Fruit fly (Drosophila melanogaster) whole organism, embryonic: ENCODE measurements around the gene CG9393.

Experiments used
- ATbp ChIP-seq: fragments of 200-800 bp; sonication (Bioruptor generic); optimal IDR thresholded peaks from 2 replicates; lab custom pipeline; 2017; ENCODE audit warnings: missing biosample characterization, mild to moderate bottlenecking, missing genetic modification characterization, missing genetic modification reagents
- BtbVII ChIP-seq: fragments of 200-800 bp; sonication (Bioruptor generic); optimal IDR thresholded peaks from 3 replicates; lab custom pipeline; 2017; ENCODE audit warnings: missing biosample characterization, mild to moderate bottlenecking, missing genetic modification characterization
- CG10431 ChIP-seq: fragments of 200-800 bp; sonication (Bioruptor generic); optimal IDR thresholded peaks from 3 replicates; lab custom pipeline; 2018; ENCODE audit warnings: missing biosample characterization, mild to moderate bottlenecking, missing genetic modification characterization
- CG10543 ChIP-seq: fragments of 200-800 bp; sonication (Bioruptor generic); optimal IDR thresholded peaks from 3 replicates; lab custom pipeline; 2017; ENCODE audit warnings: missing biosample characterization, mild to moderate bottlenecking, missing genetic modification characterization, moderate library complexity
- CG10565 ChIP-seq: fragments of 200-800 bp; sonication (Bioruptor generic); optimal IDR thresholded peaks from 3 replicates; lab custom pipeline; 2016; ENCODE audit warnings: missing biosample characterization, mild to moderate bottlenecking, missing genetic modification characterization
- CG10654 ChIP-seq: fragments of 200-800 bp; sonication (Bioruptor generic); optimal IDR thresholded peaks from 2 replicates; lab custom pipeline; 2016; ENCODE audit warnings: missing biosample characterization, missing genetic modification characterization
- CG11504 ChIP-seq: fragments of 200-800 bp; sonication (Bioruptor generic); optimal IDR thresholded peaks from 3 replicates; lab custom pipeline; 2019; ENCODE audit warnings: missing biosample characterization, mild to moderate bottlenecking, missing genetic modification characterization, moderate library complexity
- CG11723 ChIP-seq: fragments of 200-800 bp; sonication (Bioruptor generic); optimal IDR thresholded peaks from 2 replicates; lab custom pipeline; 2017; ENCODE audit warnings: missing biosample characterization, mild to moderate bottlenecking, missing genetic modification characterization
- CG13894 ChIP-seq: fragments of 200-800 bp; sonication (Bioruptor generic); optimal IDR thresholded peaks from 3 replicates; lab custom pipeline; 2018; ENCODE audit warnings: missing biosample characterization, mild to moderate bottlenecking, missing genetic modification characterization, moderate library complexity
- CG1603 ChIP-seq: fragments of 200-800 bp; sonication (Bioruptor generic); optimal IDR thresholded peaks from 2 replicates; lab custom pipeline; 2019; ENCODE audit warnings: missing biosample characterization, mild to moderate bottlenecking, missing genetic modification characterization, moderate library complexity
- CG18262 ChIP-seq: fragments of 200-800 bp; optimal IDR thresholded peaks from 3 replicates; lab custom pipeline; 2019; ENCODE audit warnings: missing biosample characterization, mild to moderate bottlenecking, missing genetic modification characterization, moderate library complexity
- CG18619 ChIP-seq: fragments of 200-800 bp; sonication (Bioruptor generic); optimal IDR thresholded peaks from 3 replicates; lab custom pipeline; 2017; ENCODE audit warnings: missing biosample characterization, mild to moderate bottlenecking, missing genetic modification characterization
- CG3281 ChIP-seq: fragments of 200-800 bp; sonication (Bioruptor generic); optimal IDR thresholded peaks from 3 replicates; lab custom pipeline; 2017; ENCODE audit warnings: missing biosample characterization, mild to moderate bottlenecking, missing genetic modification characterization
- CG7786 ChIP-seq: fragments of 200-800 bp; sonication (Bioruptor generic); optimal IDR thresholded peaks from 2 replicates; lab custom pipeline; 2016; ENCODE audit warnings: missing biosample characterization, missing genetic modification characterization
- CG8478 ChIP-seq: fragments of >200 bp; optimal IDR thresholded peaks from 2 replicates; lab custom pipeline; 2018
- CG8765 ChIP-seq: fragments of 200-800 bp; sonication (Bioruptor generic); IDR thresholded peaks from 2 replicates; pipeline ENCODE4 v1.3.6; 2022; ENCODE audit warnings: missing biosample characterization, missing genetic modification characterization
- CG8944 ChIP-seq: fragments of 200-800 bp; sonication (Bioruptor generic); optimal IDR thresholded peaks from 3 replicates; lab custom pipeline; 2016; ENCODE audit warnings: missing biosample characterization, missing genetic modification characterization
- Chrac-16 ChIP-seq: fragments of 200-800 bp; sonication (Bioruptor generic); optimal IDR thresholded peaks from 3 replicates; lab custom pipeline; 2016; ENCODE audit warnings: missing biosample characterization, missing genetic modification characterization
- E2f2 ChIP-seq: fragments of 200-800 bp; sonication (Bioruptor generic); IDR thresholded peaks from 2 replicates; pipeline ENCODE4 v1.3.6; 2022; ENCODE audit warnings: missing biosample characterization, missing genetic modification characterization
- Fer2 ChIP-seq: fragments of 200-800 bp; sonication (Bioruptor generic); optimal IDR thresholded peaks from 2 replicates; lab custom pipeline; 2018; ENCODE audit warnings: missing biosample characterization, mild to moderate bottlenecking, missing genetic modification characterization, moderate library complexity
- MESR4 ChIP-seq: fragments of 200-800 bp; sonication (Bioruptor generic); optimal IDR thresholded peaks from 2 replicates; lab custom pipeline; 2018; ENCODE audit warnings: missing biosample characterization, mild to moderate bottlenecking, missing genetic modification characterization, moderate library complexity
- Neu2 ChIP-seq: fragments of 200-800 bp; sonication (Bioruptor generic); optimal IDR thresholded peaks from 3 replicates; lab custom pipeline; 2016; ENCODE audit warnings: missing biosample characterization, missing genetic modification characterization, borderline replicate concordance
- Nf-YC ChIP-seq: fragments of 200-800 bp; optimal IDR thresholded peaks from 3 replicates; lab custom pipeline; 2019; ENCODE audit warnings: missing biosample characterization, mild to moderate bottlenecking, missing genetic modification characterization, moderate library complexity
- Optix ChIP-seq: fragments of 200-800 bp; sonication (Bioruptor generic); IDR thresholded peaks from 3 replicates; pipeline ENCODE4 v1.3.6; 2022; ENCODE audit warnings: missing biosample characterization, missing genetic modification characterization
- Rfx ChIP-seq: fragments of 200-800 bp; sonication (Bioruptor generic); IDR thresholded peaks from 2 replicates; pipeline ENCODE4 v1.3.6; 2022; ENCODE audit warnings: missing biosample characterization, missing genetic modification characterization
- Scr ChIP-seq: fragments of 200-800 bp; sonication (Bioruptor generic); IDR thresholded peaks from 2 replicates; pipeline ENCODE4 v1.3.6; 2022; ENCODE audit warnings: missing biosample characterization, missing genetic modification characterization; ENCODE audit not compliant: partially characterized antibody
- Sox100B ChIP-seq: fragments of 200-800 bp; sonication (Bioruptor generic); optimal IDR thresholded peaks from 3 replicates; lab custom pipeline; 2018; ENCODE audit warnings: missing biosample characterization, mild to moderate bottlenecking, missing genetic modification characterization
- abd-A ChIP-seq: fragments of 200-800 bp; sonication (Bioruptor generic); optimal IDR thresholded peaks from 3 replicates; lab custom pipeline; 2019; ENCODE audit warnings: missing biosample characterization, mild to moderate bottlenecking, missing genetic modification characterization, moderate library complexity
- bowl ChIP-seq: fragments of 200-800 bp; sonication (Bioruptor generic); IDR thresholded peaks from 2 replicates; pipeline ENCODE4 v1.3.6; 2022; ENCODE audit warnings: missing biosample characterization, missing genetic modification characterization
- chn ChIP-seq: fragments of 200-800 bp; sonication (Bioruptor generic); optimal IDR thresholded peaks from 2 replicates; lab custom pipeline; 2016; ENCODE audit warnings: missing biosample characterization, missing genetic modification characterization
- crol ChIP-seq: fragments of 200-800 bp; sonication (Bioruptor generic); IDR thresholded peaks from 2 replicates; pipeline ENCODE4 v1.3.6; 2022; ENCODE audit warnings: missing biosample characterization, missing genetic modification characterization
- crp ChIP-seq, 2 experiments: fragments of 200-800 bp; sonication (Bioruptor generic); optimal IDR thresholded peaks; 2 replicates in 1 of 2; 3 replicates in 1 of 2; lab custom pipeline; 2017; ENCODE audit warnings: missing biosample characterization in 2 of 2, missing genetic modification characterization in 2 of 2, mild to moderate bottlenecking in 1 of 2, moderate library complexity in 1 of 2
- cwo ChIP-seq: fragments of 200-800 bp; sonication (Bioruptor generic); optimal IDR thresholded peaks from 3 replicates; lab custom pipeline; 2017; ENCODE audit warnings: missing biosample characterization, missing genetic modification characterization, mild to moderate bottlenecking, moderate library complexity, missing genetic modification reagents
- dimm ChIP-seq: fragments of 200-800 bp; sonication (Bioruptor generic); IDR thresholded peaks from 2 replicates; pipeline ENCODE4 v1.3.6; 2022; ENCODE audit warnings: missing biosample characterization, missing genetic modification characterization
- eyg ChIP-seq: fragments of 200-800 bp; sonication (Bioruptor generic); optimal IDR thresholded peaks from 3 replicates; lab custom pipeline; 2016; ENCODE audit warnings: missing biosample characterization, missing genetic modification characterization
- grn ChIP-seq: fragments of 200-800 bp; sonication (Bioruptor generic); optimal IDR thresholded peaks from 3 replicates; lab custom pipeline; 2017; ENCODE audit warnings: missing biosample characterization, missing genetic modification characterization
- jing ChIP-seq: fragments of 200-800 bp; sonication (Bioruptor generic); optimal IDR thresholded peaks from 2 replicates; lab custom pipeline; 2018; ENCODE audit warnings: missing biosample characterization, mild to moderate bottlenecking, missing genetic modification characterization
- lbe ChIP-seq: fragments of 200-800 bp; sonication (Bioruptor generic); optimal IDR thresholded peaks from 2 replicates; lab custom pipeline; 2016; ENCODE audit warnings: missing biosample characterization, mild to moderate bottlenecking, missing genetic modification characterization
- lola ChIP-seq, 3 experiments: fragments of >200 bp in 2 of 3; fragments of 200-800 bp in 1 of 3; sonication (Bioruptor generic) in 1 of 3; optimal IDR thresholded peaks; 2 replicates each; lab custom pipeline; 2017 to 2019; ENCODE audit warnings: missing biosample characterization in 3 of 3, missing genetic modification characterization in 3 of 3, mild to moderate bottlenecking in 1 of 3, moderate library complexity in 1 of 3
- mam ChIP-seq: fragments of 200-800 bp; sonication (Bioruptor generic); optimal IDR thresholded peaks from 3 replicates; lab custom pipeline; 2016; ENCODE audit warnings: missing biosample characterization, missing genetic modification characterization
- mld ChIP-seq: fragments of 200-800 bp; sonication (Bioruptor generic); IDR thresholded peaks from 3 replicates; pipeline ENCODE4 v1.3.6; 2022; ENCODE audit warnings: missing biosample characterization, missing genetic modification characterization; ENCODE audit not compliant: partially characterized antibody
- oc ChIP-seq: fragments of 200-800 bp; sonication (Bioruptor generic); optimal IDR thresholded peaks from 2 replicates; lab custom pipeline; 2018; ENCODE audit warnings: missing biosample characterization, mild to moderate bottlenecking, missing genetic modification characterization, moderate library complexity
- ro ChIP-seq: fragments of 200-800 bp; sonication (Bioruptor generic); IDR thresholded peaks from 2 replicates; pipeline ENCODE4 v1.3.6; 2022; ENCODE audit warnings: missing biosample characterization, missing genetic modification characterization
- slbo ChIP-seq: fragments of 200-800 bp; sonication (Bioruptor generic); IDR thresholded peaks from 2 replicates; pipeline ENCODE4 v1.3.6; 2022; ENCODE audit warnings: missing biosample characterization, missing genetic modification characterization
- stwl ChIP-seq: fragments of 200-800 bp; sonication (Bioruptor generic); optimal IDR thresholded peaks from 3 replicates; lab custom pipeline; 2018; ENCODE audit warnings: missing biosample characterization, mild to moderate bottlenecking, missing genetic modification characterization, moderate library complexity
- vvl ChIP-seq: fragments of 200-800 bp; sonication (Bioruptor generic); IDR thresholded peaks from 2 replicates; pipeline ENCODE4 v1.3.6; 2022; ENCODE audit warnings: missing biosample characterization, missing genetic modification characterization
- yki ChIP-seq: fragments of >200 bp; optimal IDR thresholded peaks from 3 replicates; lab custom pipeline; 2018
- zen ChIP-seq: fragments of 200-800 bp; sonication (Bioruptor generic); optimal IDR thresholded peaks from 3 replicates; lab custom pipeline; 2018; ENCODE audit warnings: missing biosample characterization, mild to moderate bottlenecking, missing genetic modification characterization, moderate library complexity

The CG9393 gene

DNA sequence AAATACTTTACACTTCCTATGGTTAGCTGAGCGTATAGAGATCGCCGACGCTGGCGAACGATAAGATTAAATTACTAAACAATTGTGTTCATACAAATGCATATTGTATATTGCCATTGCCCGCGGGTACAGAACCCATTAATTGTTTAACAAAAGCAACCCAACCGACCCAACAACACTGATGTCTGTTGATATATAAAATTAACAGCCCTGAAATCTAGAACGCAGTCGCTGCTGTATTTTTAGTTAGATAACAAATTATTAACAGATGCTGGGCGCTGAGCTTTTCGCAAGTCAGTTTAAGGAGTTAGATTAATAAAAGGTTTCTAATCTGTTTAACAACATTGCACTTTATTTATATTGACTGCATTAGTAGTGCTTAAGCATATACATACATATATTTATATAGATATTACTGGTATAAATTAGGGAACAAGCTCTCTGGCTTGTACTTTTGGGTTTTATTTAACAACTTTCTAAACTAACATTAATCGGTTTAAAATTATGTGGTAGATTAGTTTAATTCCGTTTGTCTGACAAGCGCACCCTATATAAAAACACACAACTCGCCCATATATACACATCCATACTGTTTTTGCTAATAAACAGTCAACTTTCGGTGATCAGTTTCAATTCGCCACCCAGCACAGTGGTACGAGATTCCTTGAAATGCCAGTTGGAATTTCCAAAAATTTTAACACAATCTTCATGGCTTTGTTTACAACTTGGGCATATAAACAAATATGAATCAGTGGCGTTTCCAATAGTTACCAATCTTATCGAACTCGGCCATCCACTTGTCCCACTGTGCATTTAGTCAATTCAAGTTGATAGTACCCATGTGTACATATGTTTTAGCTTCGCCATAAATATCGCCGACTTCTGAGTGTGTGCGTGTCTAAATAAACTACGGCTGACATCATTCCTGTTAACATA is 35.3 kb downstream of the CG9393 start (continued):
- TF ChIP-seq CG11723 (GFP tag; lab: Kevin White, UChicago) (no peak), Scr (GFP tag; lab: Robert Waterston, UW) (no peak), CG13894 (tag; lab: Kevin White, UChicago) (peak; percentile 88), yki (lab: Kevin White, UChicago) (no peak), CG1603 (tag; lab: Kevin White, UChicago) (no peak), CG11504 (tag; lab: Kevin White, UChicago) (no peak), mam (GFP tag; lab: Kevin White, UChicago) (peak; percentile 94), CG3281 (GFP tag; lab: Kevin White, UChicago) (peak; percentile 96), chn (GFP tag; lab: Kevin White, UChicago) (peak; percentile 74), stwl (tag; lab: Kevin White, UChicago) (no peak), CG10431 (GFP tag; lab: Kevin White, UChicago) (no peak), ATbp (GFP tag; lab: Kevin White, UChicago) (peak; percentile 81), crp (GFP tag; optimal IDR thresholded peaks at IDR 0.05; lab: Kevin White, UChicago) (peak in 1 of 2 experiments; percentile 33), lola (GFP tag; optimal IDR thresholded peaks at IDR 0.05; lab: Kevin White, UChicago) (no peak), CG7786 (GFP tag; lab: Kevin White, UChicago) (peak; percentile 87), CG8478 (lab: Kevin White, UChicago) (no peak), mld (GFP tag; lab: Robert Waterston, UW) (no peak), Sox100B (GFP tag; lab: Kevin White, UChicago) (peak; percentile 69), ro (peak; percentile 58), E2f2 (GFP tag; lab: Robert Waterston, UW) (peak; percentile 63), Chrac-16 (GFP tag; lab: Kevin White, UChicago) (peak; percentile 72), lbe (GFP tag; lab: Kevin White, UChicago) (peak; percentile 95), dimm (GFP tag; lab: Robert Waterston, UW) (peak; percentile 39; the same call in 1 of the 2 replicates), abd-A (tag; lab: Kevin White, UChicago) (no peak), eyg (GFP tag; lab: Kevin White, UChicago) (peak; percentile 90), BtbVII (GFP tag; lab: Kevin White, UChicago) (peak; percentile 92), Fer2 (tag; lab: Kevin White, UChicago) (peak; percentile 68), zen (tag; lab: Kevin White, UChicago) (peak; percentile 66), vvl (peak; percentile 97), CG10543 (GFP tag; lab: Kevin White, UChicago) (peak; percentile 86), bowl (GFP tag; lab: Robert Waterston, UW) (peak; percentile 68; the same call in 1 of the 2 replicates), cwo (peak; percentile 93), CG10654 (GFP tag; lab: Kevin White, UChicago) (peak; percentile 86), Neu2 (peak; percentile 61), CG18262 (tag; lab: Kevin White, UChicago) (peak; percentile 78), jing (no peak), Rfx (peak; percentile 98), CG8944 (GFP tag; lab: Kevin White, UChicago) (peak; percentile 70), grn (GFP tag; lab: Kevin White, UChicago) (peak; percentile 70), oc (tag; lab: Kevin White, UChicago) (no peak), Nf-YC (tag; lab: Kevin White, UChicago) (peak; percentile 74), CG8765 (GFP tag; lab: Robert Waterston, UW) (peak; percentile 64; the same call in 1 of the 2 replicates), CG10565 (peak; percentile 58), MESR4 (GFP tag; lab: Kevin White, UChicago) (peak; percentile 10), crol (GFP tag; lab: Robert Waterston, UW) (no peak), slbo (GFP tag; lab: Robert Waterston, UW) (peak; percentile 93), Optix (GFP tag; lab: Robert Waterston, UW) (peak; percentile 74), CG18619 (GFP tag; lab: Kevin White, UChicago) (peak; percentile 67)
